Fruit fly (Drosophila melanogaster): ENCODE measurements around the gene CG7126.

- TF ChIP-seq gfzf (GFP tag; optimal IDR thresholded peaks at IDR 0.05) (no peak), Lhr (GFP tag; optimal IDR thresholded peaks at IDR 0.05) (no peak), CG10462 (GFP tag; optimal IDR thresholded peaks at IDR 0.05) (no peak)
Observed at dm6 chr3R:18338493-18338892, 35.8 kb upstream of the CG7126 start.
